Worm (Caenorhabditis elegans) whole organism, early embryonic: ENCODE results near the gene ilcr-2.

Source experiments
- B0310.2 ChIP-seq: sonication (generic microtip); optimal IDR thresholded peaks from 2 replicates; lab custom pipeline; 2016; ENCODE audit warnings: mild to moderate bottlenecking, missing genetic modification characterization, missing compliant biosample characterization
- F13C5.2 ChIP-seq: sonication (generic microtip); optimal IDR thresholded peaks from 2 replicates; lab custom pipeline; 2017; ENCODE audit warnings: mild to moderate bottlenecking, missing genetic modification characterization, inconsistent platforms, missing compliant biosample characterization
- ama-1 ChIP-seq: fragments of 150-350 bp; optimal IDR thresholded peaks from 2 replicates; lab custom pipeline; 2014
- flt-1 ChIP-seq: fragments of 200-800 bp; sonication (Bioruptor generic); IDR thresholded peaks from 2 replicates; pipeline ENCODE4 v1.3.6; 2022; ENCODE audit warnings: missing genetic modification characterization, missing compliant biosample characterization

ce11 chrII:5515542-5515941 is 40.5 kb downstream of the ilcr-2 start, which contains the start of gene ZK177.3:
- TF ChIP-seq ama-1 (lab: Kevin White, UChicago) (no peak), F13C5.2 (tag; lab: Kevin White, UChicago) (no peak), B0310.2 (tag; lab: Kevin White, UChicago) (no peak), flt-1 (GFP tag; lab: Robert Waterston, UW) (no peak)
